Worm (Caenorhabditis elegans): ENCODE results near the gene Y57G11C.3.

DNA sequence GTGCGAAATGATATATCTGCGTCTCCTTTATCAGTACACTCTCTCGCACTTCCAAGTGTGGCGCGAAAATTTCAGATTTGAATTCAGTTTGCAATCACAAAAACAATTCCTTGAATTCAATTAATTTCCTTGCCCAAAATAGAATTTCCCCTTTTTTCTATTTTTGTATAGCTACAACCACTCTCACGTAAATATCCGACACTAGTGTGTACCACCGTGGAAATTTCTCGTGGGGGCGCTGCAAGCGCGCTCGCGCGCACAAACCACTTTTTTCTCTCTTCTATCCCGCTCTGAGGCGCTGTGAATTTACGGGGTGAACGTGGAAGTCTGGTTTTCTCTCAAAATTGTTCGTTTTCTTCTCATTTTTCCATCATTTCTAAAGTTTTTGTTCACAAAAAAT is 13.5 kb downstream of the Y57G11C.3 start, which contains the start of gene Y57G11C.8:
- no peak for TF ChIP-seq K02D7.2 (tag; optimal IDR thresholded peaks at IDR 0.05)
- no peak for TF ChIP-seq hlh-30 (tag; optimal IDR thresholded peaks at IDR 0.05; ENCODE audit: insufficient read depth)
